Fruit fly (Drosophila melanogaster): ENCODE results near the gene epsilonCOP.
A peak's percentile ranks its signal among the peaks of the same experiment; 100 is the strongest.

The epsilonCOP gene

DNA sequence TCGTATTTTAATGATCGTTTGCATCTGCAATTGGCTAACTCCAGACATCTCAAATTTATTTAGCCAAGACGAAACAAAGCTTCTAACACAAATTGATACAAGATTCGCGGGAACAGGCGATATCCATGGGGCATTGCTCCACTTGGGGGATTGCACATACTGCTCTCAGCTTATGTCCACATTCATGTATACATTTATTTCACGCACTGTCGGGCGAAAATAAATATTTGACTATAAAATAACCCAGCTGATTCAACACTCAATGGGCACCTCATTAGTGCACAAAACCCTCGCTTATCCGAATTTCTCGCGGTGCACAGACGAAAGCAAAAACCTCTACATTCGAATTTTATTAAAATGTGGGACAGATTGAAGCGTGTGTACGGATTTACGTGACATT lies 27.4 kb upstream of the epsilonCOP start (continued):
- TF ChIP-seq CG14014 (GFP tag; IDR thresholded peaks at IDR 0.05), result no peak
- TF ChIP-seq gsb-n (tag; optimal IDR thresholded peaks at IDR 0.05), result peak; percentile 32
- TF ChIP-seq CG1024 (GFP tag; IDR thresholded peaks at IDR 0.05), result no peak; the same call in 1 of the 2 replicates
- TF ChIP-seq sna (GFP tag; IDR thresholded peaks at IDR 0.05; ENCODE audit: partially characterized antibody), result no peak
- TF ChIP-seq Mrtf (GFP tag; IDR thresholded peaks at IDR 0.05), result no peak
- TF ChIP-seq CG33213 (GFP tag; optimal IDR thresholded peaks at IDR 0.05), result peak; percentile 33
- peak; percentile 17 for TF ChIP-seq CG17385 (GFP tag; optimal IDR thresholded peaks at IDR 0.05)
- TF ChIP-seq CG2129 (GFP tag; IDR thresholded peaks at IDR 0.05; ENCODE audit: partially characterized antibody), result no peak
- TF ChIP-seq Opbp (GFP tag; IDR thresholded peaks at IDR 0.05; ENCODE audit: partially characterized antibody), result no peak
- TF ChIP-seq CG15073 (GFP tag; optimal IDR thresholded peaks at IDR 0.05), result no peak
- TF ChIP-seq tna (GFP tag; IDR thresholded peaks at IDR 0.05; ENCODE audit: partially characterized antibody), result no peak
- peak; percentile 25 for TF ChIP-seq CG9727 (GFP tag; optimal IDR thresholded peaks at IDR 0.05)
- peak; percentile 39; the same call in 1 of the 2 replicates for TF ChIP-seq CG14441 (GFP tag; IDR thresholded peaks at IDR 0.05)
- TF ChIP-seq al (GFP tag; IDR thresholded peaks at IDR 0.05), result no peak
- TF ChIP-seq sr (GFP tag; IDR thresholded peaks at IDR 0.05), result 0 out of 3 replicates have a peak, but pooled peaks have one; percentile 23
- no peak for TF ChIP-seq CG8290 (GFP tag; optimal IDR thresholded peaks at IDR 0.05)
- TF ChIP-seq CG8290 (tag; optimal IDR thresholded peaks at IDR 0.05), result peak; percentile 28 to 58
- no peak for TF ChIP-seq Hmx (GFP tag; optimal IDR thresholded peaks at IDR 0.05)
- TF ChIP-seq CG10321 (GFP tag; IDR thresholded peaks at IDR 0.05), result no peak
- peak; percentile 57 for TF ChIP-seq CG1603 (tag; optimal IDR thresholded peaks at IDR 0.05)
- TF ChIP-seq Ssrp (tag; optimal IDR thresholded peaks at IDR 0.05), result no peak
- TF ChIP-seq maf-S (GFP tag; optimal IDR thresholded peaks at IDR 0.05), result no peak
- no peak for TF ChIP-seq CG3726 (GFP tag; IDR thresholded peaks at IDR 0.05)
- TF ChIP-seq sug (tag; optimal IDR thresholded peaks at IDR 0.05), result no peak
- TF ChIP-seq CG3838 (GFP tag; optimal IDR thresholded peaks at IDR 0.05), result no peak
- no peak for TF ChIP-seq CG18764 (GFP tag; optimal IDR thresholded peaks at IDR 0.05)
- no peak for TF ChIP-seq inv (GFP tag; IDR thresholded peaks at IDR 0.05; ENCODE audit: partially characterized antibody)
- peak; percentile 50 for TF ChIP-seq MTF-1 (GFP tag; optimal IDR thresholded peaks at IDR 0.05; ENCODE audit: borderline replicate concordance)
- no peak for TF ChIP-seq CG12744 (GFP tag; optimal IDR thresholded peaks at IDR 0.05)
- TF ChIP-seq Lpt (GFP tag; optimal IDR thresholded peaks at IDR 0.05), result no peak
- TF ChIP-seq CG10654 (GFP tag; optimal IDR thresholded peaks at IDR 0.05), result peak; percentile 8
- TF ChIP-seq CG6854 (GFP tag; optimal IDR thresholded peaks at IDR 0.05), result peak; percentile 35
- 0 out of 3 replicates have a peak, but pooled peaks have one; percentile 32 for TF ChIP-seq CG6791 (GFP tag; IDR thresholded peaks at IDR 0.05; ENCODE audit: partially characterized antibody)
- TF ChIP-seq Dip2 (GFP tag; IDR thresholded peaks at IDR 0.05), result no peak
- no peak for TF ChIP-seq Atf3 (GFP tag; optimal IDR thresholded peaks at IDR 0.05)
- no peak for TF ChIP-seq CG5245 (GFP tag; optimal IDR thresholded peaks at IDR 0.05)
- peak; percentile 52 for TF ChIP-seq lbe (GFP tag; optimal IDR thresholded peaks at IDR 0.05)
- no peak for TF ChIP-seq so (GFP tag; IDR thresholded peaks at IDR 0.05)
- TF ChIP-seq sc (optimal IDR thresholded peaks at IDR 0.05), result no peak
- TF ChIP-seq sc (GFP tag; optimal IDR thresholded peaks at IDR 0.05), result no peak
- TF ChIP-seq CG8478 (optimal IDR thresholded peaks at IDR 0.05), result no peak
- TF ChIP-seq gcm2 (GFP tag; optimal IDR thresholded peaks at IDR 0.05), result no peak
- TF ChIP-seq CG6765 (GFP tag; optimal IDR thresholded peaks at IDR 0.05), result peak; percentile 24
- TF ChIP-seq lola (GFP tag; optimal IDR thresholded peaks at IDR 0.05), result peak in 1 of 3 experiments; percentile 5
- no peak for TF ChIP-seq CG11456 (GFP tag; IDR thresholded peaks at IDR 0.05)
- TF ChIP-seq CG6175 (GFP tag; IDR thresholded peaks at IDR 0.05), result no peak
- no peak for TF ChIP-seq CG12236 (GFP tag; optimal IDR thresholded peaks at IDR 0.05)
- TF ChIP-seq Aef1 (GFP tag; IDR thresholded peaks at IDR 0.05), result no peak
- TF ChIP-seq mam (GFP tag; optimal IDR thresholded peaks at IDR 0.05), result no peak
- TF ChIP-seq bsh (GFP tag; optimal IDR thresholded peaks at IDR 0.05), result peak in 1 of 2 experiments; percentile 42
- no peak for TF ChIP-seq MBD-R2 (GFP tag; IDR thresholded peaks at IDR 0.05)
- TF ChIP-seq ranshi (GFP tag; IDR thresholded peaks at IDR 0.05), result no peak
- no peak for TF ChIP-seq Deaf1 (tag; optimal IDR thresholded peaks at IDR 0.05)

All from whole organism, embryonic.